Worm (Caenorhabditis elegans) whole organism, L4 larva: Measurements from ENCODE around the gene F41C3.8.

Experiments
- aly-2 ChIP-seq: sonication (generic microtip); optimal IDR thresholded peaks from 2 replicates; lab custom pipeline; 2018; ENCODE audit warnings: missing biosample characterization, missing genetic modification characterization
- mdl-1 ChIP-seq, 2 experiments: fragments of 150-350 bp in 1 of 2; sonication (generic microtip) in 1 of 2; optimal IDR thresholded peaks; 2 replicates each; lab custom pipeline; 2014 to 2017; ENCODE audit warnings: missing biosample characterization in 2 of 2, missing genetic modification characterization in 2 of 2

DNA sequence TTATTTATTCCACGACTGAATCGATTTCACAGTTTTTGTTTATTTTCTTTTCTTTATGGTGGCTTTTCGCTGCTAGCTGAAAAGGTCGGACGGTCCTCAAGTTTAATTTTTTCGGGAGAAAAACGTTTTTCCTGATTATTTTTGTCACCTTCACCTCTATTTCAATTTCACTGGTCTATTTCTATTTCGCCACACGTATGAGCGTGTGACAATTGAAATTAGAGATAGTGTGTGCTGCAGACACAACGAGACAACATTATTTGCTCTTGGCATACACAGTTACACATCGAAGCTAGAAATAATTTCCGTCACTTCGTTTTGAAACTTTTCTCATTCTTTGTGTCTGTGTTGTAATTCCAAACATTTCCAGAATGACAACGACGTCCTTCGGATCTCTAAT is at the start of gene F41C3.8:
- TF ChIP-seq aly-2 (tag; lab: Kevin White, UChicago) (no peak), mdl-1 (tag; optimal IDR thresholded peaks at IDR 0.05; lab: Kevin White, UChicago) (no peak)
